Fruit fly (Drosophila melanogaster) whole organism, prepupa: ENCODE measurements around the gene dpr19.

Experiments used
- CG11294 ChIP-seq: fragments of 200-800 bp; sonication (Bioruptor generic); IDR thresholded peaks from 2 replicates; pipeline ENCODE4 v1.3.6; 2022; ENCODE audit warnings: missing biosample characterization, missing genetic modification characterization
- CG15336 ChIP-seq: fragments of 200-800 bp; sonication (Bioruptor generic); IDR thresholded peaks from 2 replicates; pipeline ENCODE4 v1.3.6; 2022; ENCODE audit warnings: missing biosample characterization, missing genetic modification characterization
- CG6792 ChIP-seq: fragments of 200-800 bp; sonication (Bioruptor generic); optimal IDR thresholded peaks from 3 replicates; lab custom pipeline; 2016; ENCODE audit warnings: missing biosample characterization, missing genetic modification characterization
- CG9139 ChIP-seq: fragments of 200-800 bp; sonication (Bioruptor generic); optimal IDR thresholded peaks from 3 replicates; lab custom pipeline; 2017; ENCODE audit warnings: missing biosample characterization, mild to moderate bottlenecking, missing genetic modification characterization
- Ets96B ChIP-seq: fragments of 200-800 bp; optimal IDR thresholded peaks from 2 replicates; lab custom pipeline; 2019; ENCODE audit warnings: missing biosample characterization, mild to moderate bottlenecking, missing genetic modification characterization, moderate library complexity
- Lpt ChIP-seq: fragments of 200-800 bp; sonication (Bioruptor generic); optimal IDR thresholded peaks from 3 replicates; lab custom pipeline; 2016; ENCODE audit warnings: missing biosample characterization, missing genetic modification characterization
- OdsH ChIP-seq: fragments of 200-800 bp; sonication (Bioruptor generic); optimal IDR thresholded peaks from 3 replicates; lab custom pipeline; 2016; ENCODE audit warnings: missing biosample characterization, missing genetic modification characterization
- Sox14 ChIP-seq: fragments of 200-800 bp; sonication (Bioruptor generic); optimal IDR thresholded peaks from 3 replicates; lab custom pipeline; 2016; ENCODE audit warnings: missing biosample characterization, missing genetic modification characterization
- Sox15 ChIP-seq: fragments of 200-800 bp; sonication (Bioruptor generic); optimal IDR thresholded peaks from 3 replicates; lab custom pipeline; 2016; ENCODE audit warnings: missing biosample characterization, missing genetic modification characterization
- eg ChIP-seq: fragments of 200-800 bp; sonication (Bioruptor generic); IDR thresholded peaks from 3 replicates; pipeline ENCODE4 v1.3.6; 2022; ENCODE audit warnings: missing biosample characterization, missing genetic modification characterization
- esn ChIP-seq: fragments of 200-800 bp; sonication (Bioruptor generic); optimal IDR thresholded peaks from 2 replicates; lab custom pipeline; 2016; ENCODE audit warnings: missing biosample characterization, mild to moderate bottlenecking, missing genetic modification characterization, moderate library complexity

dm6 chr2L:10366525-10366924, 9.4 kb upstream of the dpr19 start, which contains the start of gene CG5056:
- TF ChIP-seq OdsH (GFP tag; lab: Kevin White, UChicago) (no peak), CG15336 (GFP tag; lab: Robert Waterston, UW) (no peak), Sox15 (GFP tag; lab: Kevin White, UChicago) (no peak), Ets96B (peak; percentile 6), CG6792 (GFP tag; lab: Kevin White, UChicago) (no peak), Lpt (GFP tag; lab: Kevin White, UChicago) (no peak), esn (no peak), Sox14 (GFP tag; lab: Kevin White, UChicago) (no peak), CG11294 (GFP tag; lab: Robert Waterston, UW) (no peak), eg (no peak), CG9139 (GFP tag; lab: Kevin White, UChicago) (no peak)
